Fruit fly (Drosophila melanogaster) whole organism: ENCODE results near the gene bru1.

Experiments
- Dll ChIP-seq: fragments of >200 bp; optimal IDR thresholded peaks from 2 replicates; lab custom pipeline; 2017
- psq ChIP-seq: fragments of >200 bp; optimal IDR thresholded peaks from 2 replicates; lab custom pipeline; 2017
- usp ChIP-seq: fragments of >200 bp; optimal IDR thresholded peaks from 2 replicates; lab custom pipeline; 2017; ENCODE audit warnings: missing biosample characterization, missing genetic modification characterization, mixed read lengths

- no peak for TF ChIP-seq usp
- no peak for TF ChIP-seq psq (lab: Kevin White, UChicago)
- TF ChIP-seq Dll (lab: Kevin White, UChicago): no peak
These were observed 163.7 kb downstream of the bru1 start, which contains the start of gene CG31862 for dm6 chr2L:12338548-12338947.
